Worm (Caenorhabditis elegans) whole organism, midembryonic: Measurements from ENCODE around the gene srz-102.

Source experiments
- cog-1 ChIP-seq: sonication (generic microtip); optimal IDR thresholded peaks from 2 replicates; lab custom pipeline; 2016; ENCODE audit warnings: missing genetic modification characterization, missing compliant biosample characterization
- klf-2 ChIP-seq: fragments of 200-800 bp; sonication (Bioruptor generic); conservative IDR thresholded peaks from 2 replicates; pipeline ENCODE4 v1.3.6; 2022; ENCODE audit warnings: missing genetic modification reagents, missing genetic modification characterization, missing compliant biosample characterization
- med-1 ChIP-seq: sonication (generic microtip); optimal IDR thresholded peaks from 2 replicates; lab custom pipeline; 2017; ENCODE audit warnings: missing genetic modification characterization, mild to moderate bottlenecking, missing compliant biosample characterization, antibody characterized with exemption, missing genetic modification reagents; ENCODE audit not compliant: insufficient read depth
- ztf-23 ChIP-seq: fragments of 200-800 bp; sonication (Bioruptor generic); IDR thresholded peaks from 2 replicates; pipeline ENCODE4 v1.3.6; 2022; ENCODE audit warnings: missing genetic modification reagents, missing genetic modification characterization, missing compliant biosample characterization
- ztf-29 ChIP-seq: fragments of 200-800 bp; sonication (Bioruptor generic); IDR thresholded peaks from 2 replicates; pipeline ENCODE4 v1.3.6; 2022; ENCODE audit warnings: missing genetic modification reagents, missing genetic modification characterization, missing compliant biosample characterization

ce11 chrV:16638204-16638603 lies 49.1 kb upstream of the srz-102 start, which contains the start of gene srw-76:
- no peak for TF ChIP-seq ztf-23 (GFP tag; lab: Robert Waterston, UW)
- no peak for TF ChIP-seq ztf-29 (GFP tag; lab: Robert Waterston, UW)
- no peak for TF ChIP-seq cog-1
- no peak for TF ChIP-seq klf-2 (GFP tag; lab: Robert Waterston, UW)
- TF ChIP-seq med-1 = no peak
